Fruit fly (Drosophila melanogaster) whole organism, embryonic: ENCODE results near the gene Spase12.

Experiments used
- Ada2b ChIP-seq: fragments of 200-800 bp; sonication (Bioruptor generic); IDR thresholded peaks from 2 replicates; pipeline ENCODE4 v1.3.6; 2022; ENCODE audit warnings: missing biosample characterization, missing genetic modification characterization
- C15 ChIP-seq: fragments of 200-800 bp; sonication (Bioruptor generic); IDR thresholded peaks from 3 replicates; pipeline ENCODE4 v1.3.6; 2022; ENCODE audit warnings: missing biosample characterization, missing genetic modification characterization
- CG11456 ChIP-seq: fragments of 200-800 bp; sonication (Bioruptor generic); IDR thresholded peaks from 3 replicates; pipeline ENCODE4 v1.3.6; 2022; ENCODE audit warnings: missing biosample characterization, missing genetic modification characterization
- CG11504 ChIP-seq: fragments of 200-800 bp; sonication (Bioruptor generic); optimal IDR thresholded peaks from 3 replicates; lab custom pipeline; 2019; ENCODE audit warnings: missing biosample characterization, mild to moderate bottlenecking, missing genetic modification characterization, moderate library complexity
- CG12391 ChIP-seq: fragments of 200-800 bp; sonication (Bioruptor generic); optimal IDR thresholded peaks from 3 replicates; lab custom pipeline; 2018; ENCODE audit warnings: missing biosample characterization, mild to moderate bottlenecking, missing genetic modification characterization, moderate library complexity
- CG13424 ChIP-seq: fragments of 200-800 bp; sonication (Bioruptor generic); optimal IDR thresholded peaks from 2 replicates; lab custom pipeline; 2019; ENCODE audit warnings: missing biosample characterization, mild to moderate bottlenecking, missing genetic modification characterization, moderate library complexity
- CG14441 ChIP-seq: fragments of 200-800 bp; sonication (Bioruptor generic); IDR thresholded peaks from 2 replicates; pipeline ENCODE4 v1.3.6; 2022; ENCODE audit warnings: missing biosample characterization, missing genetic modification characterization
- CG14710 ChIP-seq: fragments of 200-800 bp; sonication (Bioruptor generic); optimal IDR thresholded peaks from 3 replicates; lab custom pipeline; 2019; ENCODE audit warnings: missing biosample characterization, mild to moderate bottlenecking, missing genetic modification characterization, moderate library complexity
- CG15073 ChIP-seq: fragments of 200-800 bp; sonication (Bioruptor generic); optimal IDR thresholded peaks from 2 replicates; lab custom pipeline; 2016; ENCODE audit warnings: missing biosample characterization, missing genetic modification characterization
- CG1529 ChIP-seq: fragments of 200-800 bp; sonication (Bioruptor generic); optimal IDR thresholded peaks from 3 replicates; lab custom pipeline; 2018; ENCODE audit warnings: missing biosample characterization, missing genetic modification characterization
- CG15696 ChIP-seq: fragments of 200-800 bp; sonication (Bioruptor generic); optimal IDR thresholded peaks from 2 replicates; lab custom pipeline; 2019; ENCODE audit warnings: missing biosample characterization, mild to moderate bottlenecking, missing genetic modification characterization, moderate library complexity
- CG1602 ChIP-seq: fragments of 200-800 bp; sonication (Bioruptor generic); optimal IDR thresholded peaks from 3 replicates; lab custom pipeline; 2016; ENCODE audit warnings: missing biosample characterization, missing genetic modification characterization
- CG16815 ChIP-seq: fragments of 200-800 bp; sonication (Bioruptor generic); optimal IDR thresholded peaks from 3 replicates; lab custom pipeline; 2017; ENCODE audit warnings: missing biosample characterization, mild to moderate bottlenecking, missing genetic modification characterization
- CG17359 ChIP-seq: fragments of 200-800 bp; sonication (Bioruptor generic); optimal IDR thresholded peaks from 3 replicates; lab custom pipeline; 2018; ENCODE audit warnings: missing biosample characterization, mild to moderate bottlenecking, missing genetic modification characterization, moderate library complexity
- CG2875 ChIP-seq: fragments of 200-800 bp; sonication (Bioruptor generic); optimal IDR thresholded peaks from 2 replicates; lab custom pipeline; 2017; ENCODE audit warnings: missing biosample characterization, mild to moderate bottlenecking, missing genetic modification characterization, missing genetic modification reagents
- CG30403 ChIP-seq: fragments of 200-800 bp; sonication (Bioruptor generic); optimal IDR thresholded peaks from 3 replicates; lab custom pipeline; 2016; ENCODE audit warnings: missing biosample characterization, missing genetic modification characterization
- CG31441 ChIP-seq: fragments of 200-800 bp; sonication (Bioruptor generic); IDR thresholded peaks from 2 replicates; pipeline ENCODE4 v1.3.6; 2022; ENCODE audit warnings: missing biosample characterization, missing genetic modification characterization
- CG5953 ChIP-seq: fragments of 200-800 bp; sonication (Bioruptor generic); IDR thresholded peaks from 2 replicates; pipeline ENCODE4 v1.3.6; 2022; ENCODE audit warnings: missing biosample characterization, missing genetic modification characterization
- CG6689 ChIP-seq: fragments of 200-800 bp; sonication (Bioruptor generic); IDR thresholded peaks from 2 replicates; pipeline ENCODE4 v1.3.6; 2022; ENCODE audit warnings: missing biosample characterization, missing genetic modification characterization
- CG7839 ChIP-seq: fragments of 200-800 bp; sonication (Bioruptor generic); optimal IDR thresholded peaks from 3 replicates; lab custom pipeline; 2018; ENCODE audit warnings: missing biosample characterization, mild to moderate bottlenecking, missing genetic modification characterization, moderate library complexity
- CG9727 ChIP-seq: fragments of 200-800 bp; sonication (Bioruptor generic); optimal IDR thresholded peaks from 3 replicates; lab custom pipeline; 2017; ENCODE audit warnings: missing biosample characterization, mild to moderate bottlenecking, missing genetic modification characterization
- CG9797 ChIP-seq: fragments of 200-800 bp; sonication (Bioruptor generic); optimal IDR thresholded peaks from 3 replicates; lab custom pipeline; 2018; ENCODE audit warnings: missing biosample characterization, mild to moderate bottlenecking, missing genetic modification characterization
- CoRest ChIP-seq: fragments of 200-800 bp; sonication (Bioruptor generic); optimal IDR thresholded peaks from 3 replicates; lab custom pipeline; 2018; ENCODE audit warnings: missing biosample characterization, mild to moderate bottlenecking, missing genetic modification characterization, moderate library complexity
- D19A ChIP-seq: fragments of 200-800 bp; optimal IDR thresholded peaks from 3 replicates; lab custom pipeline; 2019; ENCODE audit warnings: missing biosample characterization, mild to moderate bottlenecking, missing genetic modification characterization, moderate library complexity
- Drgx ChIP-seq: fragments of 200-800 bp; sonication (Bioruptor generic); IDR thresholded peaks from 2 replicates; pipeline ENCODE4 v1.3.6; 2022; ENCODE audit warnings: missing biosample characterization, missing genetic modification characterization
- Fer1 ChIP-seq: fragments of 200-800 bp; sonication (Bioruptor generic); optimal IDR thresholded peaks from 2 replicates; lab custom pipeline; 2017; ENCODE audit warnings: missing biosample characterization, mild to moderate bottlenecking, missing genetic modification characterization
- Hr51 ChIP-seq, 2 experiments: fragments of 200-800 bp; sonication (Bioruptor generic); optimal IDR thresholded peaks; 2 replicates in 1 of 2; 3 replicates in 1 of 2; lab custom pipeline; 2016 to 2018; ENCODE audit warnings: missing biosample characterization in 2 of 2, missing genetic modification characterization in 2 of 2, mild to moderate bottlenecking in 1 of 2, moderate library complexity in 1 of 2
- Rx ChIP-seq: fragments of 200-800 bp; sonication (Bioruptor generic); IDR thresholded peaks from 2 replicates; pipeline ENCODE4 v1.3.6; 2022; ENCODE audit warnings: missing biosample characterization, missing genetic modification characterization
- Sox100B ChIP-seq: fragments of 200-800 bp; sonication (Bioruptor generic); optimal IDR thresholded peaks from 3 replicates; lab custom pipeline; 2018; ENCODE audit warnings: missing biosample characterization, mild to moderate bottlenecking, missing genetic modification characterization
- Ssrp ChIP-seq: fragments of 200-800 bp; sonication (Bioruptor generic); optimal IDR thresholded peaks from 2 replicates; lab custom pipeline; 2018; ENCODE audit warnings: missing biosample characterization, mild to moderate bottlenecking, missing genetic modification characterization, moderate library complexity
- Xbp1 ChIP-seq: fragments of 200-800 bp; sonication (Bioruptor generic); optimal IDR thresholded peaks from 3 replicates; lab custom pipeline; 2016; ENCODE audit warnings: missing biosample characterization, mild to moderate bottlenecking, missing genetic modification characterization
- Xrp1 ChIP-seq: fragments of 200-800 bp; sonication (Bioruptor generic); IDR thresholded peaks from 2 replicates; pipeline ENCODE4 v1.3.6; 2022; ENCODE audit warnings: missing biosample characterization, missing genetic modification characterization
- aop ChIP-seq: fragments of 200-800 bp; sonication (Bioruptor generic); IDR thresholded peaks from 2 replicates; pipeline ENCODE4 v1.3.6; 2022; ENCODE audit warnings: missing biosample characterization, missing genetic modification characterization
- ara ChIP-seq: fragments of 200-800 bp; sonication (Bioruptor generic); IDR thresholded peaks from 2 replicates; pipeline ENCODE4 v1.3.6; 2022; ENCODE audit warnings: missing biosample characterization, missing genetic modification characterization
- chif ChIP-seq, 2 experiments: fragments of 200-800 bp; sonication (Bioruptor generic); optimal IDR thresholded peaks; 3 replicates each; lab custom pipeline; 2016; ENCODE audit warnings: missing biosample characterization in 2 of 2, missing genetic modification characterization in 2 of 2
- ci ChIP-seq: fragments of 200-800 bp; sonication (Bioruptor generic); IDR thresholded peaks from 3 replicates; pipeline ENCODE4 v1.3.6; 2022; ENCODE audit warnings: missing biosample characterization, missing genetic modification characterization
- dmrt11E ChIP-seq: fragments of 200-800 bp; sonication (Bioruptor generic); optimal IDR thresholded peaks from 3 replicates; lab custom pipeline; 2018; ENCODE audit warnings: missing biosample characterization, mild to moderate bottlenecking, missing genetic modification characterization, moderate library complexity
- dmrt99B ChIP-seq: fragments of 200-800 bp; sonication (Bioruptor generic); optimal IDR thresholded peaks from 2 replicates; lab custom pipeline; 2018; ENCODE audit warnings: missing biosample characterization, mild to moderate bottlenecking, missing genetic modification characterization, moderate library complexity
- fd96Cb ChIP-seq: fragments of 200-800 bp; sonication (Bioruptor generic); optimal IDR thresholded peaks from 2 replicates; lab custom pipeline; 2018; ENCODE audit warnings: missing biosample characterization, mild to moderate bottlenecking, missing genetic modification characterization, moderate library complexity
- gem ChIP-seq: fragments of 200-800 bp; sonication (Bioruptor generic); optimal IDR thresholded peaks from 2 replicates; lab custom pipeline; 2019; ENCODE audit warnings: missing biosample characterization, mild to moderate bottlenecking, missing genetic modification characterization, moderate library complexity
- lbe ChIP-seq: fragments of 200-800 bp; sonication (Bioruptor generic); optimal IDR thresholded peaks from 2 replicates; lab custom pipeline; 2016; ENCODE audit warnings: missing biosample characterization, mild to moderate bottlenecking, missing genetic modification characterization
- nom ChIP-seq: fragments of 200-800 bp; sonication (Bioruptor generic); optimal IDR thresholded peaks from 2 replicates; lab custom pipeline; 2017; ENCODE audit warnings: missing biosample characterization, missing genetic modification characterization, mild to moderate bottlenecking, moderate library complexity, missing genetic modification reagents
- pan ChIP-seq, 4 experiments: fragments of >200 bp in 3 of 4; fragments of 200-800 bp in 1 of 4; sonication (Bioruptor generic) in 1 of 4; optimal IDR thresholded peaks in 3 of 4; IDR thresholded peaks in 1 of 4; 2 replicates each; pipeline versions ENCODE4 v1.3.6 to Lab custom; 2017 to 2022; ENCODE audit warnings: missing biosample characterization in 2 of 4, missing genetic modification characterization in 2 of 4, mixed read lengths in 1 of 4
- tgo ChIP-seq: fragments of 200-800 bp; sonication (Bioruptor generic); IDR thresholded peaks from 3 replicates; pipeline ENCODE4 v1.3.6; 2022; ENCODE audit warnings: missing biosample characterization, missing genetic modification characterization
- unpg ChIP-seq: fragments of 200-800 bp; sonication (Bioruptor generic); optimal IDR thresholded peaks from 3 replicates; lab custom pipeline; 2018; ENCODE audit warnings: missing biosample characterization, mild to moderate bottlenecking, missing genetic modification characterization, moderate library complexity
- z ChIP-seq: fragments of 200-800 bp; sonication (Bioruptor generic); IDR thresholded peaks from 3 replicates; pipeline ENCODE4 v1.3.6; 2022; ENCODE audit warnings: missing biosample characterization, missing genetic modification characterization
- zen ChIP-seq: fragments of 200-800 bp; sonication (Bioruptor generic); optimal IDR thresholded peaks from 3 replicates; lab custom pipeline; 2018; ENCODE audit warnings: missing biosample characterization, mild to moderate bottlenecking, missing genetic modification characterization, moderate library complexity

Gene Spase12

DNA sequence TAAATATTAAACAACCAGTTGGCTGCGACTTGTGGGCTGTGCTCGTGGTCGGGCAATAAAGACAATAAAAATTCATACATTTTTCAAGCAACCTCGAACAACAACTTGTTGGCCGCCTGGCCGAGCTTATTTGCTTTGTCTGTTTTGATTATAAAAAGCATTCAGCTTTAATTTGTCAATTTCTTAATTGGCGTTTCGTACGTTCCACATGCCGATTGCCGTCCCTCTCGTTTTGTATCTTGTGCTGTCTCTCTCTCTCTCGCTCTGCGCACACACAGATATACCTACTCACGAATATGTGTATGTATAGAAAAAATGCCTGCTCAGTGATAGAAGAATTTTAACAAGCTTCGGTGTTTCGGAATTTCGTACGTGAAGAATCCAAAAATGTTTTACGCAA, 29.3 kb upstream of the Spase12 start (continued):
- no peak for TF ChIP-seq chif (GFP tag; optimal IDR thresholded peaks at IDR 0.05; lab: Kevin White, UChicago)

DNA sequence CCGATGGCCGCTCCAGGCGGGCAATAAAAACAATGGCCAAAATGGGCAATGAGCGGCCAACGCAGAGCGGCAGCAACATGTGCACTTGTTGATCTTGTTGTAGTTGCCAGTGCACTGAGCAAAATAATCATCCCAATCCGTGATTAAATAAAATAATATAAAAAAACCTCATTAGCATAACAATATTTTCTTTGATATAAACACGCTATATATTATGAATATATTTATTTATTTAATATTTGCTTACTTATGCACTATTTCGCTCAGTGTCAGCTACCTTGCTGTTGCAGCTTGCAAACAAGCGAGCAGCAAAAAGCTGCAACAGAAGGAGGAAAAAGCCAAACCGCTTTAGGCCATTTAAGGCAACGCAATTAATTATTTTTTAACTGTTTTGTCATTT, 28.4 kb upstream of the Spase12 start:
- TF ChIP-seq CG14441 (GFP tag; lab: Robert Waterston, UW) (peak; percentile 46), CG5953 (GFP tag; lab: Robert Waterston, UW) (0 out of 2 replicates have a peak, but pooled peaks have one; percentile 20), dmrt11E (tag; lab: Kevin White, UChicago) (peak; percentile 75), CG9797 (GFP tag; lab: Kevin White, UChicago) (no peak), CG17359 (tag; lab: Kevin White, UChicago) (peak; percentile 40), CG31441 (peak; percentile 54), CG13424 (peak; percentile 30), lbe (peak; percentile 46), CG9727 (GFP tag; lab: Kevin White, UChicago) (peak; percentile 35), CG11456 (GFP tag; lab: Robert Waterston, UW) (0 out of 3 replicates have a peak, but pooled peaks have one; percentile 11), CG15073 (no peak), Xbp1 (GFP tag; lab: Kevin White, UChicago) (peak; percentile 27), CG11504 (tag; lab: Kevin White, UChicago) (peak; percentile 54), z (GFP tag; lab: Robert Waterston, UW) (no peak), C15 (GFP tag; lab: Robert Waterston, UW) (no peak), Sox100B (GFP tag; lab: Kevin White, UChicago) (peak; percentile 30), Fer1 (GFP tag; lab: Kevin White, UChicago) (no peak), Drgx (GFP tag; lab: Robert Waterston, UW) (peak; percentile 63), fd96Cb (tag; lab: Kevin White, UChicago) (peak; percentile 40), CG15696 (tag; lab: Kevin White, UChicago) (peak; percentile 41), CG14710 (tag; lab: Kevin White, UChicago) (peak; percentile 33), unpg (GFP tag; lab: Kevin White, UChicago) (peak; percentile 54), CG30403 (peak; percentile 33), Ada2b (peak; percentile 33; the same call in 1 of the 2 replicates), dmrt99B (tag; lab: Kevin White, UChicago) (peak; percentile 60), nom (GFP tag; lab: Kevin White, UChicago) (peak; percentile 67), zen (tag; lab: Kevin White, UChicago) (peak; percentile 78), ci (peak; percentile 68; the same call in 2 of the 3 replicates), tgo (peak; percentile 42; the same call in 1 of the 3 replicates), CG2875 (GFP tag; lab: Kevin White, UChicago) (peak; percentile 16), pan (optimal IDR thresholded peaks at IDR 0.05; lab: Kevin White, UChicago) (no peak), pan (GFP tag; optimal IDR thresholded peaks at IDR 0.05 in 1 of 2, IDR thresholded peaks at IDR 0.05 in 1 of 2) (peak in 1 of 2 experiments; percentile 46), CG12391 (peak; percentile 39), CG1529 (GFP tag; lab: Kevin White, UChicago) (peak; percentile 3), Hr51 (GFP tag; optimal IDR thresholded peaks at IDR 0.05; lab: Kevin White, UChicago) (peak in 1 of 2 experiments; percentile 53), aop (GFP tag; lab: Robert Waterston, UW) (no peak), CG1602 (peak; percentile 39), gem (tag; lab: Kevin White, UChicago) (peak; percentile 69), Xrp1 (GFP tag; lab: Robert Waterston, UW) (peak; percentile 37; the same call in 1 of the 2 replicates), CG7839 (tag; lab: Kevin White, UChicago) (peak; percentile 38), CG6689 (peak; percentile 58), Rx (GFP tag; lab: Robert Waterston, UW) (no peak), Ssrp (tag; lab: Kevin White, UChicago) (peak; percentile 34), CG16815 (peak; percentile 10), CoRest (tag; lab: Kevin White, UChicago) (peak; percentile 20), ara (GFP tag; lab: Robert Waterston, UW) (0 out of 2 replicates have a peak, but pooled peaks have one; percentile 28), D19A (tag; lab: Kevin White, UChicago) (peak; percentile 15)
